Worm (Caenorhabditis elegans): Measurements from ENCODE around the gene his-35.

DNA sequence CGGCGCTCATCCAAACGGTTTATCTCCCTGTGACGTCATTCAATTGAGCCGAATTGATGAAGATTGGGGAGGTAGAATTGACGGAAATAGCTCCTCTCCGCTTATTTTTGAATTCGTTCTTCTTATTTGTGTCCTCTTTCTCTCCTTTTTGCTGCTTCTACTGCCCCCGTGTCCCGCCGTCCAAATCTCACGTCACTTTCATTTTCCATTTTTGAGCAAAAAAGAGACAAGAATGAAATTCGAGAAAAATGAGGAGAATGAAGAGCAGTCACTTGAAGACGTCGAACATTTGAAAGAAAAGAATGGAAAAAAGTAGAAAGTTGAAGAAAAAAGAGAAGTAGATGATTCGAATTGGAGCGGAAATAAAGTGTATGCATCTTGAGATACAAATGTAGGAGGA lies 18.5 kb upstream of the his-35 start:
- TF ChIP-seq dao-5 (tag; optimal IDR thresholded peaks at IDR 0.05) (no peak), him-1 (tag; optimal IDR thresholded peaks at IDR 0.05) (no peak)

All from whole organism, L4/young adult.